Fruit fly (Drosophila melanogaster) whole organism, embryonic: ENCODE results near the gene Fmr1.

ENCODE experiments used
- B-H1 ChIP-seq: fragments of 200-800 bp; sonication (Bioruptor generic); IDR thresholded peaks from 3 replicates; pipeline ENCODE4 v1.3.6; 2022; ENCODE audit warnings: missing biosample characterization, missing genetic modification characterization
- Bdp1 ChIP-seq: fragments of 200-800 bp; sonication (Bioruptor generic); optimal IDR thresholded peaks from 3 replicates; lab custom pipeline; 2016; ENCODE audit warnings: missing biosample characterization, missing genetic modification characterization
- CG10565 ChIP-seq: fragments of 200-800 bp; sonication (Bioruptor generic); optimal IDR thresholded peaks from 3 replicates; lab custom pipeline; 2016; ENCODE audit warnings: missing biosample characterization, mild to moderate bottlenecking, missing genetic modification characterization
- CG11695 ChIP-seq: fragments of 200-800 bp; sonication (Bioruptor generic); IDR thresholded peaks from 3 replicates; pipeline ENCODE4 v1.3.6; 2022; ENCODE audit warnings: missing biosample characterization, missing genetic modification characterization
- CG12744 ChIP-seq: fragments of 200-800 bp; sonication (Bioruptor generic); optimal IDR thresholded peaks from 2 replicates; lab custom pipeline; 2016; ENCODE audit warnings: missing biosample characterization, missing genetic modification characterization
- CG13287 ChIP-seq: fragments of 200-800 bp; sonication (Bioruptor generic); IDR thresholded peaks from 2 replicates; pipeline ENCODE4 v1.3.6; 2022; ENCODE audit warnings: missing biosample characterization, missing genetic modification characterization; ENCODE audit not compliant: partially characterized antibody
- CG13296 ChIP-seq: fragments of 200-800 bp; sonication (Bioruptor generic); optimal IDR thresholded peaks from 3 replicates; lab custom pipeline; 2018; ENCODE audit warnings: missing biosample characterization, mild to moderate bottlenecking, missing genetic modification characterization
- CG1602 ChIP-seq: fragments of 200-800 bp; sonication (Bioruptor generic); optimal IDR thresholded peaks from 3 replicates; lab custom pipeline; 2016; ENCODE audit warnings: missing biosample characterization, missing genetic modification characterization
- CG1647 ChIP-seq: fragments of 200-800 bp; sonication (Bioruptor generic); optimal IDR thresholded peaks from 3 replicates; lab custom pipeline; 2016; ENCODE audit warnings: missing biosample characterization, missing genetic modification characterization
- CG16815 ChIP-seq: fragments of 200-800 bp; sonication (Bioruptor generic); optimal IDR thresholded peaks from 3 replicates; lab custom pipeline; 2017; ENCODE audit warnings: missing biosample characterization, mild to moderate bottlenecking, missing genetic modification characterization
- CG18011 ChIP-seq: fragments of 200-800 bp; sonication (Bioruptor generic); optimal IDR thresholded peaks from 2 replicates; lab custom pipeline; 2017; ENCODE audit warnings: missing biosample characterization, missing genetic modification characterization, mild to moderate bottlenecking, moderate library complexity, missing genotype
- CG5180 ChIP-seq: fragments of 200-800 bp; sonication (Bioruptor generic); optimal IDR thresholded peaks from 3 replicates; lab custom pipeline; 2017; ENCODE audit warnings: missing biosample characterization, missing genetic modification characterization, mild to moderate bottlenecking, moderate library complexity, missing genetic modification reagents
- CG6854 ChIP-seq: fragments of 200-800 bp; sonication (Bioruptor generic); optimal IDR thresholded peaks from 3 replicates; lab custom pipeline; 2017; ENCODE audit warnings: missing biosample characterization, mild to moderate bottlenecking, missing genetic modification characterization
- Camta ChIP-seq: fragments of 200-800 bp; sonication (Bioruptor generic); optimal IDR thresholded peaks from 2 replicates; lab custom pipeline; 2016; ENCODE audit warnings: missing biosample characterization, missing genetic modification characterization
- Dfd ChIP-seq, 2 experiments: fragments of >200 bp; optimal IDR thresholded peaks; 2 replicates each; lab custom pipeline; 2017; ENCODE audit warnings: missing biosample characterization in 2 of 2, missing genetic modification characterization in 2 of 2
- Eip74EF ChIP-seq, 2 experiments: fragments of 200-800 bp in 1 of 2; fragments of >200 bp in 1 of 2; sonication (Bioruptor generic) in 1 of 2; optimal IDR thresholded peaks; 2 replicates each; lab custom pipeline; 2017 to 2019; ENCODE audit warnings: missing biosample characterization in 2 of 2, missing genetic modification characterization in 2 of 2, mild to moderate bottlenecking in 1 of 2, moderate library complexity in 1 of 2
- Fer2 ChIP-seq: fragments of 200-800 bp; sonication (Bioruptor generic); optimal IDR thresholded peaks from 2 replicates; lab custom pipeline; 2018; ENCODE audit warnings: missing biosample characterization, mild to moderate bottlenecking, missing genetic modification characterization, moderate library complexity
- HLH54F ChIP-seq: fragments of 200-800 bp; sonication (Bioruptor generic); optimal IDR thresholded peaks from 3 replicates; lab custom pipeline; 2016; ENCODE audit warnings: missing biosample characterization, missing genetic modification characterization
- HmgD ChIP-seq: fragments of 200-800 bp; sonication (Bioruptor generic); optimal IDR thresholded peaks from 3 replicates; lab custom pipeline; 2016; ENCODE audit warnings: missing biosample characterization, missing genetic modification characterization
- Lpt ChIP-seq: fragments of >200 bp; optimal IDR thresholded peaks from 2 replicates; lab custom pipeline; 2018; ENCODE audit warnings: missing biosample characterization, missing genetic modification characterization
- NC2β ChIP-seq: fragments of 200-800 bp; sonication (Bioruptor generic); optimal IDR thresholded peaks from 2 replicates; lab custom pipeline; 2016; ENCODE audit warnings: missing biosample characterization, missing genetic modification characterization
- Oli ChIP-seq: fragments of 200-800 bp; sonication (Bioruptor generic); optimal IDR thresholded peaks from 2 replicates; lab custom pipeline; 2018; ENCODE audit warnings: missing biosample characterization, mild to moderate bottlenecking, missing genetic modification characterization, moderate library complexity
- Optix ChIP-seq: fragments of 200-800 bp; sonication (Bioruptor generic); IDR thresholded peaks from 3 replicates; pipeline ENCODE4 v1.3.6; 2022; ENCODE audit warnings: missing biosample characterization, missing genetic modification characterization
- PHDP ChIP-seq: fragments of 200-800 bp; sonication (Bioruptor generic); optimal IDR thresholded peaks from 3 replicates; lab custom pipeline; 2018; ENCODE audit warnings: missing biosample characterization, mild to moderate bottlenecking, missing genetic modification characterization, moderate library complexity
- Ptx1 ChIP-seq: fragments of 200-800 bp; sonication (Bioruptor generic); IDR thresholded peaks from 2 replicates; pipeline ENCODE4 v1.3.6; 2022; ENCODE audit warnings: missing biosample characterization, missing genetic modification characterization
- Xbp1 ChIP-seq: fragments of 200-800 bp; sonication (Bioruptor generic); optimal IDR thresholded peaks from 3 replicates; lab custom pipeline; 2016; ENCODE audit warnings: missing biosample characterization, mild to moderate bottlenecking, missing genetic modification characterization
- ab ChIP-seq: fragments of 200-800 bp; sonication (Bioruptor generic); optimal IDR thresholded peaks from 2 replicates; lab custom pipeline; 2016; ENCODE audit warnings: missing biosample characterization, missing genetic modification characterization
- ac ChIP-seq: fragments of 200-800 bp; sonication (Bioruptor generic); optimal IDR thresholded peaks from 3 replicates; lab custom pipeline; 2017; ENCODE audit warnings: missing biosample characterization, mild to moderate bottlenecking, missing genetic modification characterization
- bigmax ChIP-seq: fragments of 200-800 bp; sonication (Bioruptor generic); optimal IDR thresholded peaks from 2 replicates; lab custom pipeline; 2018; ENCODE audit warnings: missing biosample characterization, mild to moderate bottlenecking, missing genetic modification characterization
- cas ChIP-seq: fragments of 200-800 bp; sonication (Bioruptor generic); IDR thresholded peaks from 2 replicates; pipeline ENCODE4 v1.3.6; 2022; ENCODE audit warnings: missing biosample characterization, missing genetic modification characterization
- ewg ChIP-seq: fragments of 200-800 bp; sonication (Bioruptor generic); optimal IDR thresholded peaks from 3 replicates; lab custom pipeline; 2017; ENCODE audit warnings: mild to moderate bottlenecking, missing biosample characterization, missing genetic modification reagents, missing genetic modification characterization
- eyg ChIP-seq: fragments of 200-800 bp; sonication (Bioruptor generic); optimal IDR thresholded peaks from 3 replicates; lab custom pipeline; 2016; ENCODE audit warnings: missing biosample characterization, missing genetic modification characterization
- fd96Cb ChIP-seq: fragments of 200-800 bp; sonication (Bioruptor generic); optimal IDR thresholded peaks from 2 replicates; lab custom pipeline; 2018; ENCODE audit warnings: missing biosample characterization, mild to moderate bottlenecking, missing genetic modification characterization, moderate library complexity
- ftz-f1 ChIP-seq: fragments of 200-800 bp; sonication (Bioruptor generic); optimal IDR thresholded peaks from 2 replicates; lab custom pipeline; 2016; ENCODE audit warnings: missing biosample characterization, missing genetic modification characterization
- ham ChIP-seq: fragments of 200-800 bp; sonication (Bioruptor generic); IDR thresholded peaks from 2 replicates; pipeline ENCODE4 v1.3.6; 2022; ENCODE audit warnings: missing biosample characterization, missing genetic modification characterization
- jumu ChIP-seq: fragments of 200-800 bp; sonication (Bioruptor generic); optimal IDR thresholded peaks from 3 replicates; lab custom pipeline; 2016; ENCODE audit warnings: missing biosample characterization, missing genetic modification characterization
- otp ChIP-seq: fragments of 200-800 bp; sonication (Bioruptor generic); IDR thresholded peaks from 3 replicates; pipeline ENCODE4, ENCODE4 v1.3.6; 2022; ENCODE audit warnings: missing biosample characterization, missing genetic modification characterization
- pan ChIP-seq, 4 experiments: fragments of >200 bp in 3 of 4; fragments of 200-800 bp in 1 of 4; sonication (Bioruptor generic) in 1 of 4; optimal IDR thresholded peaks in 3 of 4; IDR thresholded peaks in 1 of 4; 2 replicates each; pipeline versions ENCODE4 v1.3.6 to Lab custom; 2017 to 2022; ENCODE audit warnings: missing biosample characterization in 2 of 4, missing genetic modification characterization in 2 of 4, mixed read lengths in 1 of 4
- phol ChIP-seq: fragments of 200-800 bp; sonication (Bioruptor generic); optimal IDR thresholded peaks from 3 replicates; lab custom pipeline; 2018; ENCODE audit warnings: missing biosample characterization, mild to moderate bottlenecking, missing genetic modification characterization, moderate library complexity
- prd ChIP-seq, 3 experiments: fragments of >200 bp in 2 of 3; fragments of 200-800 bp in 1 of 3; sonication (Bioruptor generic) in 1 of 3; optimal IDR thresholded peaks in 2 of 3; IDR thresholded peaks in 1 of 3; 2 replicates in 2 of 3; 3 replicates in 1 of 3; pipeline versions ENCODE4 v1.3.6 to Lab custom; 2017 to 2022; ENCODE audit warnings: missing biosample characterization in 1 of 3, missing genetic modification characterization in 1 of 3
- schlank ChIP-seq: fragments of 200-800 bp; sonication (Bioruptor generic); optimal IDR thresholded peaks from 2 replicates; lab custom pipeline; 2018; ENCODE audit warnings: missing biosample characterization, mild to moderate bottlenecking, missing genetic modification characterization
- sd ChIP-seq: fragments of 200-800 bp; sonication (Bioruptor generic); optimal IDR thresholded peaks from 3 replicates; lab custom pipeline; 2018; ENCODE audit warnings: missing biosample characterization, mild to moderate bottlenecking, missing genetic modification characterization, moderate library complexity
- sens-2 ChIP-seq: fragments of 200-800 bp; sonication (Bioruptor generic); IDR thresholded peaks from 2 replicates; pipeline ENCODE4 v1.3.6; 2022; ENCODE audit warnings: missing biosample characterization, missing genetic modification characterization
- seq ChIP-seq: fragments of 200-800 bp; sonication (Bioruptor generic); IDR thresholded peaks from 2 replicates; pipeline ENCODE4 v1.3.6; 2022; ENCODE audit warnings: missing biosample characterization, missing genetic modification characterization
- slou ChIP-seq: fragments of 200-800 bp; sonication (Bioruptor generic); optimal IDR thresholded peaks from 3 replicates; lab custom pipeline; 2016; ENCODE audit warnings: missing biosample characterization, missing genetic modification characterization
- tin ChIP-seq: fragments of 200-800 bp; sonication (Bioruptor generic); optimal IDR thresholded peaks from 3 replicates; lab custom pipeline; 2016; ENCODE audit warnings: missing biosample characterization, missing genetic modification characterization
- unpg ChIP-seq: fragments of 200-800 bp; sonication (Bioruptor generic); optimal IDR thresholded peaks from 3 replicates; lab custom pipeline; 2018; ENCODE audit warnings: missing biosample characterization, mild to moderate bottlenecking, missing genetic modification characterization, moderate library complexity
- vnd ChIP-seq: fragments of 200-800 bp; sonication (Bioruptor generic); IDR thresholded peaks from 3 replicates; pipeline ENCODE4 v1.3.6; 2022; ENCODE audit warnings: missing biosample characterization, missing genetic modification characterization; ENCODE audit not compliant: partially characterized antibody

The Fmr1 gene

DNA sequence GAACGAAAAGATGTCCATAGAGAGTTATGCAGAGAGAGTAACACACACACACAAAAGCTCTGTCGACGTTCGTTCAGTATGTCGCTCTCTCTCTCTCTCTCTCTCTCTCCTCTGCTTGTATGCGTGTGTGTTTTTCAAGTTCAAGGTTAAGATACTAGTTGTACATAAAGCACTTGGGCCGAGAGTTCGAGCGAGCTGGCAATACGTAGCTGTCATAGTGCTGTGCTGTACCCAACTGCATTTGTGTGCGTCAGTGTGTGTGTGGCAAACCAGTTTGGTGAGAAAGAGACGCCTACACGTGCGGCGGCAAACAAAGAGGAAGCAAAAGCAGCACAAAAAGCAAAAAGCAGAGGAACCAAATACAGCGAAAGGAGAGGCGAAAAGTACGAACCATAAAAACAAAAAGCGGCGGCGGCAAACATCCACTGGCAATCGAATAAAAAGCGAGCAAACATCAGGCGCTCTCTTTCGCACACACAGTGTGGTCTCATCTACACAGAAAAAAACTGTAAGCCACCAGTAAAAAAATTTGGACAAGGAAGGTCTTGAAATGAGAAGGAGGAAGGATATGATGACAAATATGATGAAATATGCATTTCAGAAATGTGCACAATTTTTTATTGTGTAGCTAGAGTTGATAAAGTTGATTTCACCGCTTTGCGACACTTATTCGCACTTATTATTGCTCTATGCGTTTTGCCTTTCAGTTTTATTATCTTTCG lies 22.6 kb downstream of the Fmr1 start (continued):
- TF ChIP-seq CG5180 = no peak
- TF ChIP-seq phol (tag; lab: Kevin White, UChicago) = peak; percentile 73
- peak; percentile 1 for TF ChIP-seq eyg
- TF ChIP-seq CG12744 (GFP tag; lab: Kevin White, UChicago) = no peak
- TF ChIP-seq otp (GFP tag; lab: Robert Waterston, UW) = no peak
- TF ChIP-seq B-H1 (GFP tag; lab: Robert Waterston, UW) = no peak
- TF ChIP-seq NC2β (GFP tag; lab: Kevin White, UChicago) = peak; percentile 8
- peak; percentile 56 for TF ChIP-seq CG16815 (GFP tag; lab: Kevin White, UChicago)
- TF ChIP-seq ewg (GFP tag; lab: Kevin White, UChicago) = peak; percentile 26
- TF ChIP-seq CG1647 (GFP tag; lab: Kevin White, UChicago) = peak; percentile 38
- TF ChIP-seq CG6854 (GFP tag; lab: Kevin White, UChicago) = peak; percentile 52
- peak; percentile 47 for TF ChIP-seq slou (GFP tag; lab: Kevin White, UChicago)
- peak; percentile 65 for TF ChIP-seq HLH54F (GFP tag; lab: Kevin White, UChicago)
- TF ChIP-seq Fer2 = no peak
- no peak for TF ChIP-seq CG13296
- peak; percentile 59 for TF ChIP-seq ab (GFP tag; lab: Kevin White, UChicago)
- TF ChIP-seq HmgD (GFP tag; lab: Kevin White, UChicago) = peak; percentile 28
- no peak for TF ChIP-seq pan (optimal IDR thresholded peaks at IDR 0.05; lab: Kevin White, UChicago)
- peak in 1 of 2 experiments; percentile 74 for TF ChIP-seq pan (GFP tag; optimal IDR thresholded peaks at IDR 0.05 in 1 of 2, IDR thresholded peaks at IDR 0.05 in 1 of 2)
- peak; percentile 76 for TF ChIP-seq seq (GFP tag; lab: Robert Waterston, UW)
- TF ChIP-seq tin (GFP tag; lab: Kevin White, UChicago) = peak; percentile 65
- TF ChIP-seq CG11695 (GFP tag; lab: Robert Waterston, UW) = no peak
- peak in 1 of 2 experiments; percentile 52 for TF ChIP-seq Dfd (GFP tag; optimal IDR thresholded peaks at IDR 0.05; lab: Kevin White, UChicago)
- TF ChIP-seq ac (GFP tag; lab: Kevin White, UChicago) = no peak
- TF ChIP-seq Lpt = no peak
- peak; percentile 51; the same call in 1 of the 3 replicates for TF ChIP-seq Optix (GFP tag; lab: Robert Waterston, UW)
- peak; percentile 76 for TF ChIP-seq Xbp1 (GFP tag; lab: Kevin White, UChicago)
- TF ChIP-seq prd (optimal IDR thresholded peaks at IDR 0.05; lab: Kevin White, UChicago) = no peak
- TF ChIP-seq prd (GFP tag; IDR thresholded peaks at IDR 0.05; lab: Robert Waterston, UW) = peak; percentile 82
- peak; percentile 43 for TF ChIP-seq fd96Cb (tag; lab: Kevin White, UChicago)
- no peak for TF ChIP-seq CG10565 (GFP tag; lab: Kevin White, UChicago)
- TF ChIP-seq Eip74EF (GFP tag; optimal IDR thresholded peaks at IDR 0.05; lab: Kevin White, UChicago) = peak in 1 of 2 experiments; percentile 96
- TF ChIP-seq Ptx1 (GFP tag; lab: Robert Waterston, UW) = peak; percentile 75
- peak; percentile 53 for TF ChIP-seq Oli (tag; lab: Kevin White, UChicago)
- TF ChIP-seq schlank (tag; lab: Kevin White, UChicago) = peak; percentile 6
- peak; percentile 60 for TF ChIP-seq CG18011 (GFP tag; lab: Kevin White, UChicago)
- peak; percentile 68 for TF ChIP-seq jumu
- TF ChIP-seq ftz-f1 (GFP tag; lab: Kevin White, UChicago) = peak; percentile 99
- TF ChIP-seq sens-2 = peak; percentile 49; the same call in 1 of the 2 replicates
- TF ChIP-seq cas = no peak
- peak; percentile 44 for TF ChIP-seq PHDP (tag; lab: Kevin White, UChicago)
- TF ChIP-seq vnd (GFP tag; lab: Robert Waterston, UW) = no peak
- peak; percentile 73 for TF ChIP-seq Camta (GFP tag; lab: Kevin White, UChicago)
- no peak for TF ChIP-seq bigmax
- peak; percentile 63 for TF ChIP-seq Bdp1
- no peak; the same call in 1 of the 2 replicates for TF ChIP-seq CG13287 (GFP tag; lab: Robert Waterston, UW)
- TF ChIP-seq unpg (GFP tag; lab: Kevin White, UChicago) = peak; percentile 56
- no peak for TF ChIP-seq ham (GFP tag; lab: Robert Waterston, UW)
- TF ChIP-seq sd = peak; percentile 68
- TF ChIP-seq CG1602 (GFP tag; lab: Kevin White, UChicago) = peak; percentile 53
